Worm (Caenorhabditis elegans): ENCODE measurements around the gene H09F14.1.

DNA sequence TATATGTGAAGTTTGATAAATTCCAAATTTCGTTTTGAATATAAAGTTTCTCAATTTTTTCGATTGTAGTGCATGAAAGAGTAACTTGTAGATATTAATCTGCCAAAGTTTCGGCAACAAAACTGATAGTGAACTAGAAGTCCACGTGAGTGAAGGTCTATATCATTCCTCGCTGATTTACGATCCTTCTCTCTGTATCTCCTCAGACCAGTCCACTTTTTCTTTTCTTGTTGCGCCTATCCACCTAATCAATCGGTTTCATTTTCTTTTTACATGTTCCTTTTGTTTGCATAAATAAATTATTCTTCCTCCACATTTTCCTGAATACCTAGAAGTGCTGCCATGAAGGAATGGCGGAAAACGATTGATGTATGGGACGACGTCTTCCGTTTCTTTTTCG is 51.3 kb downstream of the H09F14.1 start:
- TF ChIP-seq W03F9.2 (tag; optimal IDR thresholded peaks at IDR 0.05) (no peak), him-1 (tag; optimal IDR thresholded peaks at IDR 0.05) (no peak)
